Worm (Caenorhabditis elegans) whole organism, mixed stage, embryonic: ENCODE measurements around the gene T04B8.5.

Source experiments
- ceh-83 ChIP-seq: fragments of 200-800 bp; sonication (Bioruptor generic); optimal IDR thresholded peaks from 2 replicates; lab custom pipeline; 2018; ENCODE audit warnings: mild to moderate bottlenecking, missing genetic modification characterization, missing compliant biosample characterization
- elt-1 ChIP-seq: sonication (generic microtip); optimal IDR thresholded peaks from 2 replicates; lab custom pipeline; 2017; ENCODE audit warnings: missing genetic modification characterization, mild to moderate bottlenecking, missing compliant biosample characterization, antibody characterized with exemption, moderate library complexity, borderline replicate concordance; ENCODE audit not compliant: insufficient read depth
- mep-1 ChIP-seq: fragments of 150-350 bp; optimal IDR thresholded peaks from 2 replicates; lab custom pipeline; 2017; ENCODE audit warnings: missing biosample characterization, missing genetic modification reagents, missing genetic modification characterization, inconsistent platforms
- nhr-12 ChIP-seq: fragments of 150-350 bp; optimal IDR thresholded peaks from 2 replicates; lab custom pipeline; 2014; ENCODE audit warnings: missing biosample characterization, missing genetic modification characterization
- nhr-237 ChIP-seq: fragments of 150-350 bp; optimal IDR thresholded peaks from 2 replicates; lab custom pipeline; 2014; ENCODE audit warnings: missing biosample characterization, missing genetic modification characterization
- nhr-76 ChIP-seq: sonication (generic microtip); optimal IDR thresholded peaks from 2 replicates; lab custom pipeline; 2017; ENCODE audit warnings: missing biosample characterization, missing genetic modification characterization
- tbx-8 ChIP-seq: fragments of 200-800 bp; sonication (Bioruptor generic); optimal IDR thresholded peaks from 2 replicates; lab custom pipeline; 2018; ENCODE audit warnings: mild to moderate bottlenecking, missing genetic modification characterization, moderate library complexity, missing compliant biosample characterization
- ztf-11 ChIP-seq: fragments of 150-350 bp; optimal IDR thresholded peaks from 2 replicates; lab custom pipeline; 2014; ENCODE audit warnings: missing biosample characterization, missing genetic modification characterization

- TF ChIP-seq mep-1 (tag; lab: Kevin White, UChicago) (no peak), tbx-8 (GFP tag; lab: Kevin White, UChicago) (no peak), nhr-12 (tag; lab: Kevin White, UChicago) (no peak), elt-1 (tag; lab: Kevin White, UChicago) (no peak), nhr-76 (tag; lab: Kevin White, UChicago) (no peak), nhr-237 (tag; lab: Kevin White, UChicago) (no peak), ztf-11 (tag; lab: Kevin White, UChicago) (no peak), ceh-83 (GFP tag; lab: Kevin White, UChicago) (no peak)
These were observed 18.3 kb downstream of the T04B8.5 start, which contains the start of gene W04H10.5 for ce11 chrII:606033-606432.
